Fruit fly (Drosophila melanogaster): Measurements from ENCODE around the gene CycT.
A peak's percentile ranks its signal among the peaks of the same experiment; 100 is the strongest.

Gene CycT

DNA sequence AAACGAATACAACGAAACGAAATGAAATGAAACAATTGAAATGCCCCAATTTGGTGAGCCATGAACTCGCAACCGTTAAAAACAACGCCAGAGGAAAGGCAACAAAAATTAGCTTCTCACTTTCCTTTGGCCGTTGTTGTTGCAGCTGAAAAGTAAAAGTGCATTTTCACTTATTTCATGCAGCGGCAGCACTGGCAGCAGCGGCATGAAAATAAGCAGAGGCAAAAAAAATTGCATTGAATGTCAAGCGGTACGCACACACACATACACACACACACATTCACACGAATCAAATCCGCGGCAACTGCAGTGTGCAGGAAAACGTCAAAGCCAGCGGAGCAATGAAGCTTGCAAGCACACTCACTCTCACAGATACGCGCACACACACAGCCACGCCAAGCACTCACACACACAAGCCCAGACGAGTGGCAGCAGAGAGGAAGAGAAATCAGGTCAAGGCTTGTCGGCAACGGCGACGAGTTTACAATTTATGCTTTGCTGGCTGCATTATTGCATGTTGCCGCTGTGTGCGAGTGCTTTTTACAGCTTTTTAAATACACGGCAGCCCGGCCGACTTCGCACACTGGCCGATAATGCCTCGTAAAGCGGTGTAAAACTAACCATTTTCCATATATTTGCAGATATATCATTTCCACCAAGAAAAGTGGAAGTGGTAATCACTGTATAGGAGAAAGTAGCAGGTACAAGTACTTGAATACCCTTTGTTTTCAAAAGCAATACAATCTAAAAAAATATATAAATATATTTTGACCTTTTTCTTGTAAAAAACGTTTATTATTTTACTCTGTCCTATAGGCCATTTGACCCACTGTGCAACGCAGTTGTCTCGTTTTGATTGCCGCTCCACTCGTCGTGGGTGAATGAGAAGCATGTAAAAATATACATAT is 9.0 kb upstream of the CycT start (continued):
- peak; percentile 73 for TF ChIP-seq vri (GFP tag; optimal IDR thresholded peaks at IDR 0.05)
- peak; percentile 59 for TF ChIP-seq dac (GFP tag; optimal IDR thresholded peaks at IDR 0.05)
- peak; percentile 88 for TF ChIP-seq achi (GFP tag; optimal IDR thresholded peaks at IDR 0.05)
- peak; percentile 81 for TF ChIP-seq CG10669 (GFP tag; optimal IDR thresholded peaks at IDR 0.05)
- peak; percentile 83 for TF ChIP-seq Hr4 (GFP tag; optimal IDR thresholded peaks at IDR 0.05)
- TF ChIP-seq fkh (GFP tag; optimal IDR thresholded peaks at IDR 0.05), result peak; percentile 8
- peak; percentile 72 for TF ChIP-seq Sox15 (GFP tag; optimal IDR thresholded peaks at IDR 0.05)
- TF ChIP-seq Ets21C (GFP tag; optimal IDR thresholded peaks at IDR 0.05), result peak; percentile 58
- no peak for TF ChIP-seq fd85E (GFP tag; optimal IDR thresholded peaks at IDR 0.05)
- TF ChIP-seq CG11762 (GFP tag; optimal IDR thresholded peaks at IDR 0.05; ENCODE audit: insufficient read depth), result peak; percentile 76
- TF ChIP-seq Eip78C (GFP tag), result peak; percentile 95
- TF ChIP-seq Eip75B (GFP tag; optimal IDR thresholded peaks at IDR 0.05), result peak; percentile 83
- TF ChIP-seq CG6808 (GFP tag; optimal IDR thresholded peaks at IDR 0.05), result peak; percentile 81
- peak; percentile 86 for TF ChIP-seq esn (GFP tag; optimal IDR thresholded peaks at IDR 0.05)

dm6 chr3L:17563536-17564257 is 6.1 kb upstream of the CycT start:
- TF ChIP-seq CG8319 (GFP tag; optimal IDR thresholded peaks at IDR 0.05), result no peak
- peak; percentile 46 for TF ChIP-seq esn (GFP tag; optimal IDR thresholded peaks at IDR 0.05)
- TF ChIP-seq achi (GFP tag; optimal IDR thresholded peaks at IDR 0.05), result no peak
- TF ChIP-seq cyc (GFP tag; optimal IDR thresholded peaks at IDR 0.05), result no peak
- TF ChIP-seq net (GFP tag; optimal IDR thresholded peaks at IDR 0.05), result peak; percentile 15
- peak; percentile 66 for TF ChIP-seq dsx (GFP tag; optimal IDR thresholded peaks at IDR 0.05; ENCODE audit: poor library complexity, severe bottlenecking)
- TF ChIP-seq CG9139 (GFP tag; optimal IDR thresholded peaks at IDR 0.05), result peak; percentile 29
- TF ChIP-seq Eip93F (GFP tag; optimal IDR thresholded peaks at IDR 0.05), result peak; percentile 56
- TF ChIP-seq Blimp-1 (GFP tag; optimal IDR thresholded peaks at IDR 0.05), result peak; percentile 68
- TF ChIP-seq Sox14 (GFP tag; optimal IDR thresholded peaks at IDR 0.05), result peak; percentile 23
- peak; percentile 21 for TF ChIP-seq CG6276 (GFP tag; optimal IDR thresholded peaks at IDR 0.05)
- TF ChIP-seq vri (GFP tag; optimal IDR thresholded peaks at IDR 0.05), result peak; percentile 85
- peak; percentile 73 for TF ChIP-seq CG16779 (tag; optimal IDR thresholded peaks at IDR 0.05)
- TF ChIP-seq CG15336 (GFP tag; IDR thresholded peaks at IDR 0.05), result peak; percentile 67
- TF ChIP-seq CG3032 (tag; optimal IDR thresholded peaks at IDR 0.05), result no peak
- TF ChIP-seq CG6808 (GFP tag; optimal IDR thresholded peaks at IDR 0.05), result peak; percentile 32
- TF ChIP-seq salr (GFP tag; optimal IDR thresholded peaks at IDR 0.05), result peak in 1 of 2 experiments; percentile 4
- TF ChIP-seq pdm3 (GFP tag; optimal IDR thresholded peaks at IDR 0.05), result no peak
- TF ChIP-seq Gug (GFP tag; IDR thresholded peaks at IDR 0.05), result no peak
- TF ChIP-seq Lpt (GFP tag; optimal IDR thresholded peaks at IDR 0.05), result peak; percentile 74
- TF ChIP-seq CG8632 (GFP tag; optimal IDR thresholded peaks at IDR 0.05), result no peak
- no peak for TF ChIP-seq CG32006 (GFP tag; optimal IDR thresholded peaks at IDR 0.05)
- TF ChIP-seq Ets96B (tag; optimal IDR thresholded peaks at IDR 0.05), result peak; percentile 31
- no peak for TF ChIP-seq CG11294 (GFP tag; IDR thresholded peaks at IDR 0.05)
- TF ChIP-seq ss (GFP tag; optimal IDR thresholded peaks at IDR 0.05), result peak; percentile 69 to 78
- peak; percentile 21 for TF ChIP-seq CG6854 (GFP tag; optimal IDR thresholded peaks at IDR 0.05)
- no peak for TF ChIP-seq dac (GFP tag; optimal IDR thresholded peaks at IDR 0.05)
- peak; percentile 87 for TF ChIP-seq svp (GFP tag)
- no peak for TF ChIP-seq CG34406 (GFP tag; optimal IDR thresholded peaks at IDR 0.05)
- peak; percentile 54; the same call in 1 of the 3 replicates for TF ChIP-seq CG8119 (GFP tag; IDR thresholded peaks at IDR 0.05)
- peak; percentile 10 for TF ChIP-seq fd85E (GFP tag; optimal IDR thresholded peaks at IDR 0.05)
- TF ChIP-seq CG6163 (GFP tag; IDR thresholded peaks at IDR 0.05), result peak; percentile 52; the same call in 2 of the 3 replicates
- peak; percentile 42 for TF ChIP-seq Met (GFP tag; optimal IDR thresholded peaks at IDR 0.05)
- TF ChIP-seq CG10631 (GFP tag; optimal IDR thresholded peaks at IDR 0.05), result no peak
- TF ChIP-seq topi (GFP tag; optimal IDR thresholded peaks at IDR 0.05), result no peak
- peak; percentile 63; the same call in 1 of the 3 replicates for TF ChIP-seq eg (GFP tag; IDR thresholded peaks at IDR 0.05)
- TF ChIP-seq CG1621 (tag; optimal IDR thresholded peaks at IDR 0.05), result peak; percentile 49
- peak; percentile 24 for TF ChIP-seq Hr39 (GFP tag; optimal IDR thresholded peaks at IDR 0.05)
